Worm (Caenorhabditis elegans) whole organism, L3 larva: ENCODE measurements around the gene xbp-1.

Experiments used
- R02D3.7 ChIP-seq: fragments of 150-350 bp; optimal IDR thresholded peaks from 2 replicates; lab custom pipeline; 2014; ENCODE audit warnings: missing biosample characterization, missing genetic modification characterization
- ama-1 ChIP-seq: fragments of 150-350 bp; optimal IDR thresholded peaks from 2 replicates; lab custom pipeline; 2018
- ceh-28 ChIP-seq: fragments of 150-350 bp; optimal IDR thresholded peaks from 2 replicates; lab custom pipeline; 2014; ENCODE audit warnings: missing biosample characterization, missing genetic modification reagents, missing genetic modification characterization
- ceh-9 ChIP-seq: sonication (generic microtip); optimal IDR thresholded peaks from 2 replicates; lab custom pipeline; 2018; ENCODE audit warnings: missing biosample characterization, missing genetic modification characterization
- daf-12 ChIP-seq: fragments of 150-350 bp; optimal IDR thresholded peaks from 2 replicates; lab custom pipeline; 2014; ENCODE audit warnings: missing biosample characterization, missing genetic modification reagents, missing genetic modification characterization
- egl-27 ChIP-seq: sonication (generic microtip); optimal IDR thresholded peaks from 4 replicates; lab custom pipeline; 2017; ENCODE audit warnings: missing biosample characterization, missing genetic modification reagents, missing genetic modification characterization
- egl-5 ChIP-seq: fragments of 150-350 bp; optimal IDR thresholded peaks from 2 replicates; lab custom pipeline; 2017; ENCODE audit warnings: missing biosample characterization, missing genetic modification reagents, missing genetic modification characterization, inconsistent platforms
- elt-1 ChIP-seq: fragments of 150-350 bp; optimal IDR thresholded peaks from 2 replicates; lab custom pipeline; 2014; ENCODE audit warnings: missing biosample characterization, missing genetic modification characterization
- elt-3 ChIP-seq, 3 experiments: fragments of 150-350 bp in 1 of 3; sonication (generic microtip) in 2 of 3; optimal IDR thresholded peaks; 2 replicates in 2 of 3; 4 replicates in 1 of 3; lab custom pipeline; 2014 to 2017; ENCODE audit warnings: missing biosample characterization in 3 of 3, missing genetic modification characterization in 3 of 3
- fkh-10 ChIP-seq: sonication (generic microtip); optimal IDR thresholded peaks from 2 replicates; lab custom pipeline; 2017; ENCODE audit warnings: missing biosample characterization, missing genetic modification reagents, missing genetic modification characterization
- fkh-2 ChIP-seq: fragments of 150-350 bp; optimal IDR thresholded peaks from 2 replicates; lab custom pipeline; 2014; ENCODE audit warnings: missing biosample characterization, missing genetic modification reagents, missing genetic modification characterization
- fos-1 ChIP-seq: fragments of 150-350 bp; optimal IDR thresholded peaks from 2 replicates; lab custom pipeline; 2014; ENCODE audit warnings: missing biosample characterization, missing genetic modification characterization
- hmg-11 ChIP-seq: sonication (generic microtip); optimal IDR thresholded peaks from 2 replicates; lab custom pipeline; 2016; ENCODE audit warnings: missing genetic modification characterization, missing compliant biosample characterization
- lin-15B ChIP-seq: fragments of 150-350 bp; optimal IDR thresholded peaks from 2 replicates; lab custom pipeline; 2014; ENCODE audit warnings: missing biosample characterization, missing genetic modification characterization
- lin-39 ChIP-seq: fragments of 150-350 bp; optimal IDR thresholded peaks from 2 replicates; lab custom pipeline; 2018; ENCODE audit warnings: missing biosample characterization, missing genetic modification reagents, missing genetic modification characterization
- lsy-12 ChIP-seq: sonication (generic microtip); optimal IDR thresholded peaks from 2 replicates; lab custom pipeline; 2016; ENCODE audit warnings: mild to moderate bottlenecking, missing genetic modification characterization, missing compliant biosample characterization
- mdl-1 ChIP-seq: fragments of 150-350 bp; optimal IDR thresholded peaks from 2 replicates; lab custom pipeline; 2014; ENCODE audit warnings: missing biosample characterization, missing genetic modification characterization
- mml-1 ChIP-seq: fragments of 150-350 bp; sonication (generic microtip); optimal IDR thresholded peaks from 3 replicates; lab custom pipeline; 2014; ENCODE audit warnings: missing biosample characterization, missing genetic modification characterization
- nfya-1 ChIP-seq: sonication (generic microtip); optimal IDR thresholded peaks from 2 replicates; lab custom pipeline; 2017; ENCODE audit warnings: missing genetic modification characterization, mild to moderate bottlenecking, missing compliant biosample characterization, antibody characterized with exemption, moderate library complexity; ENCODE audit not compliant: insufficient read depth
- nhr-11 ChIP-seq: fragments of 150-350 bp; optimal IDR thresholded peaks from 2 replicates; lab custom pipeline; 2014; ENCODE audit warnings: missing biosample characterization, missing genetic modification characterization
- nhr-12 ChIP-seq: fragments of 150-350 bp; optimal IDR thresholded peaks from 2 replicates; lab custom pipeline; 2014; ENCODE audit warnings: missing biosample characterization, missing genetic modification characterization
- nhr-237 ChIP-seq: fragments of 150-350 bp; optimal IDR thresholded peaks from 2 replicates; lab custom pipeline; 2014; ENCODE audit warnings: missing biosample characterization, missing genetic modification characterization
- nhr-25 ChIP-seq: sonication (generic microtip); optimal IDR thresholded peaks from 2 replicates; lab custom pipeline; 2017; ENCODE audit warnings: missing biosample characterization, missing genetic modification characterization
- nhr-28 ChIP-seq: fragments of 150-350 bp; optimal IDR thresholded peaks from 2 replicates; lab custom pipeline; 2014; ENCODE audit warnings: missing biosample characterization, missing genetic modification characterization
- nhr-43 ChIP-seq: sonication (generic microtip); optimal IDR thresholded peaks from 2 replicates; lab custom pipeline; 2016; ENCODE audit warnings: mild to moderate bottlenecking, missing genetic modification characterization, missing compliant biosample characterization; ENCODE audit not compliant: poor library complexity, severe bottlenecking
- nhr-67 ChIP-seq: fragments of 150-350 bp; optimal IDR thresholded peaks from 2 replicates; lab custom pipeline; 2014; ENCODE audit warnings: missing biosample characterization, missing genetic modification characterization
- nhr-76 ChIP-seq: fragments of 150-350 bp; sonication (generic microtip); optimal IDR thresholded peaks from 5 replicates; lab custom pipeline; 2014; ENCODE audit warnings: missing biosample characterization, missing genetic modification characterization
- pha-4 ChIP-seq: fragments of 150-350 bp; optimal IDR thresholded peaks from 2 replicates; lab custom pipeline; 2014; ENCODE audit warnings: missing biosample characterization, missing genetic modification reagents, missing genetic modification characterization
- sea-2 ChIP-seq: fragments of 150-350 bp; sonication (generic microtip); optimal IDR thresholded peaks from 4 replicates; lab custom pipeline; 2014; ENCODE audit warnings: missing biosample characterization, missing genetic modification reagents, missing genetic modification characterization
- snpc-4 ChIP-seq: fragments of 150-350 bp; optimal IDR thresholded peaks from 2 replicates; lab custom pipeline; 2014; ENCODE audit warnings: missing biosample characterization, missing genetic modification characterization
- tbx-2 ChIP-seq: sonication (generic microtip); optimal IDR thresholded peaks from 2 replicates; lab custom pipeline; 2016; ENCODE audit warnings: mild to moderate bottlenecking, missing genetic modification characterization, missing compliant biosample characterization
- unc-39 ChIP-seq: sonication (generic microtip); optimal IDR thresholded peaks from 4 replicates; lab custom pipeline; 2017; ENCODE audit warnings: missing biosample characterization, missing genetic modification characterization
- unc-62 ChIP-seq: fragments of 150-350 bp; sonication (generic microtip); optimal IDR thresholded peaks from 4 replicates; lab custom pipeline; 2014; ENCODE audit warnings: missing biosample characterization, missing genetic modification reagents, missing genetic modification characterization
- zag-1 ChIP-seq: fragments of 150-350 bp; optimal IDR thresholded peaks from 2 replicates; lab custom pipeline; 2014; ENCODE audit warnings: missing biosample characterization, missing genetic modification characterization
- ztf-4 ChIP-seq: fragments of 150-350 bp; optimal IDR thresholded peaks from 2 replicates; lab custom pipeline; 2014; ENCODE audit warnings: missing biosample characterization, missing genetic modification characterization

xbp-1 gene

DNA sequence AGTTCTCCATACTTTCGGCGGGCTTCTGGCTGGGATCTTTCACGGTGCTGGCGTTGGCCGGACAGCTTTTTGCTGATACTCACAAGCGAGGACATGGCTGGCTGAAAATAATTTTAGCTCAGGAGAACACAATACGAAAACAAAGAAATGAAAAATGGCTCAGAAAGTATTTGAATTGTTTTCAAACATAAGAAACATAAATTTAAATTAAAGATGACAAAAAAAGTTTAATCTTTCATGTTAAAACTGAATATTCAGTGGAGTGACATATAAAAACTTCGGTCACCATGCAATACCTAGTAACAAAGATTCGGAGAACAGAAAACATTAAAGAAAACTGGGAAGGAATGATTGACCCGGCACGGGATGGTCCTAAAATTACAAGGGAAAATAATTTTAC lies 15.0 kb upstream of the xbp-1 start, which contains the start of gene C16C10.2:
TSS of gene C16C10.2 (minus strand) at position 101 of the 400 bp plus-strand sequence.
- no peak for TF ChIP-seq mdl-1 (tag; lab: Kevin White, UChicago)
- no peak for TF ChIP-seq nhr-237 (tag; lab: Kevin White, UChicago)
- TF ChIP-seq nhr-25 (tag; lab: Kevin White, UChicago): no peak
- no peak for TF ChIP-seq nhr-43 (tag; lab: Kevin White, UChicago)
- no peak for TF ChIP-seq egl-27 (tag; lab: Kevin White, UChicago)
- TF ChIP-seq daf-12: no peak
- no peak for TF ChIP-seq nhr-11 (tag; lab: Kevin White, UChicago)
- TF ChIP-seq lsy-12 (tag; lab: Kevin White, UChicago): no peak
- TF ChIP-seq zag-1: no peak
- no peak for TF ChIP-seq fkh-2
- no peak for TF ChIP-seq tbx-2 (tag; lab: Kevin White, UChicago)
- TF ChIP-seq lin-15B (tag; lab: Kevin White, UChicago): no peak
- TF ChIP-seq R02D3.7 (tag; lab: Kevin White, UChicago): no peak
- no peak for TF ChIP-seq ama-1 (lab: Kevin White, UChicago)

DNA sequence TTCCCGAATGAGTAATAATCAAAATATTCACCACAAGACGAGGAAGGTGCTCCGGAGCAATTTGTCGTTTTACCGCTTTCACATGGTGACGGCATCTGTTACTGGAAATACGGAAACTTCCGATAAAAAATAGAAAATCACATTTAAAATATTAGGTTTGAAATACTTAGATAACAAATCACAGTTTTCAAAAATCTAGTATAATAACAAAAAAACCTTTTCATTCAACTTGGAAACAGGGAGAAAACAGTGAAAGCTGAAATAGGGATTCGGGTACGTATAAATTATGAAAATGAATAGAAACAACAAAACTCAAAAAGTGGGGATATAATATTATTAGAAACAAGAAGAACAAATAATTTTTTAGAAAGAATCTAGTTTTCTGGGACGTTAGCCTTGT lies 12.3 kb upstream of the xbp-1 start, which contains the start of gene C16C10.1:
TSS of gene C16C10.1 (minus strand) at position 101 of the 400 bp plus-strand sequence.
- TF ChIP-seq ztf-4 (tag; lab: Kevin White, UChicago): no peak
- no peak for TF ChIP-seq pha-4 (tag; lab: Kevin White, UChicago)
- no peak for TF ChIP-seq tbx-2 (tag; lab: Kevin White, UChicago)
- TF ChIP-seq nhr-28: no peak
- no peak for TF ChIP-seq elt-3 (tag; optimal IDR thresholded peaks at IDR 0.05; lab: Kevin White, UChicago)
- TF ChIP-seq sea-2 (GFP tag; lab: Kevin White, UChicago): no peak
- no peak for TF ChIP-seq unc-39
- TF ChIP-seq, all 47 proteins: peak for 0

DNA sequence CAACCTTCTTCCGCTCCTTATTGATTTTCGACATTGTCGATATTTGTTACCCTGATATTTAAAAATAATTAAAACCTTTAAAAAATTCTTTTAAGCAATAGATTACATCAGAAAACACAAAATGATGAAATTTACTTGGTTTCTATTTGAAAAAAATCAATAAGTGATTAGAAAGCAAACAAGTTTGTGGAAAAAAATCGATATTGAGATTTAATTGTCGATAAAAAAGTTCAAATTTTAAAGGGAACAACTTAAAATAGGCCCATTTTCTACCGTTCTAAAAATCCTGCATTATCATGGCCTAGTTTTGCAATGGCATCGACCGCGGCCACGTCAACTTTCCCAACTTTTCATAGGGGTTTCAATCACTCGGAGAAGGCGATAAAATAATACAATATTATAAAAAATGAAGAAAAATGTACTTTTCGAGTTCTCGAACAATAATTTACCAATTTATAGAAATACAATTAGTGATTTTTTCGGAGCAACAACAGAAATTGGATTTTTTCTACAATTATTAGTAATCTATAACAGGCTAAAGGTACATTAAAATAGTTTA lies 6.8 kb upstream of the xbp-1 start, which contains the start of gene lars-1:
TSS of gene lars-1 (minus strand) at position 51 of the 559 bp plus-strand sequence.
- peak; percentile 17 for TF ChIP-seq hmg-11 (tag; lab: Kevin White, UChicago)
- TF ChIP-seq unc-62 (GFP tag; lab: Kevin White, UChicago): no peak
- TF ChIP-seq nfya-1 (tag; lab: Kevin White, UChicago): peak; percentile 22
- no peak for TF ChIP-seq nhr-76 (tag; lab: Kevin White, UChicago)
- no peak for TF ChIP-seq sea-2 (GFP tag; lab: Kevin White, UChicago)
- peak; percentile 49 for TF ChIP-seq ceh-28 (tag; lab: Kevin White, UChicago)
- peak; percentile 49 for TF ChIP-seq lin-15B (tag; lab: Kevin White, UChicago)
- no peak for TF ChIP-seq snpc-4 (tag; lab: Kevin White, UChicago)
- TF ChIP-seq, all 47 proteins: peak for 4

DNA sequence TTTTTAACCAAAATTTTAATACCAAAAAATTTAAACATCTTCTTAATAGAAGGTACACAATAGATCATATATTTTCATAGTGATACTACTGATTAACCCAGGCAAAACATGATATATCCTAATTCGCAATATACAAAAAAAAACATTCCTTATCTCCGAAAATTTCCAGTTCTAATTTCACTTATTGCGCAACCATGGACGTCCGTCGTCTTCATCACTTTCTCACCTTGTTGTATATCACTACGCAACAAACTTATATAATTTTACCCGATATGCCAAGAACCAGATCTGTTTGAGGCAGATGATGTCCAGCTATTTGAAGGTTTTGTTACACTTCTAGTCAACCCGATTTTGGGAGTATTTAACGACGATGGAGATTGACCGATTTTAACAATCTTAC lies 5.8 kb upstream of the xbp-1 start, which contains the start of gene R74.2:
TSS of gene R74.2 (plus strand) at position 316 of the 400 bp plus-strand sequence.
- no peak for TF ChIP-seq fkh-10
- TF ChIP-seq ceh-9: no peak
- peak; percentile 13 for TF ChIP-seq nfya-1 (tag; lab: Kevin White, UChicago)
- TF ChIP-seq egl-27 (tag; lab: Kevin White, UChicago): no peak
- TF ChIP-seq nhr-76 (tag; lab: Kevin White, UChicago): no peak
- no peak for TF ChIP-seq egl-5
- no peak for TF ChIP-seq nhr-12 (tag; lab: Kevin White, UChicago)
- no peak for TF ChIP-seq fos-1 (tag; lab: Kevin White, UChicago)
- TF ChIP-seq nhr-25 (tag; lab: Kevin White, UChicago): peak; percentile 71
- no peak for TF ChIP-seq nhr-67 (tag; lab: Kevin White, UChicago)
- no peak for TF ChIP-seq elt-1 (tag; lab: Kevin White, UChicago)
- no peak for TF ChIP-seq mdl-1 (tag; lab: Kevin White, UChicago)
- peak; percentile 20 for TF ChIP-seq nhr-43 (tag; lab: Kevin White, UChicago)
- no peak for TF ChIP-seq lin-15B (tag; lab: Kevin White, UChicago)
- peak in 1 of 3 experiments; percentile 17 for TF ChIP-seq elt-3 (tag; optimal IDR thresholded peaks at IDR 0.05; lab: Kevin White, UChicago)
- TF ChIP-seq nhr-28: no peak
- no peak for TF ChIP-seq lin-39 (tag; lab: Kevin White, UChicago)
- no peak for TF ChIP-seq mml-1 (tag; lab: Kevin White, UChicago)
- no peak for TF ChIP-seq tbx-2 (tag; lab: Kevin White, UChicago)
